Fruit fly (Drosophila melanogaster) whole organism, embryonic: ENCODE measurements around the gene CG11986.

ENCODE experiments used
- ATbp ChIP-seq: fragments of 200-800 bp; sonication (Bioruptor generic); optimal IDR thresholded peaks from 2 replicates; lab custom pipeline; 2017; ENCODE audit warnings: missing biosample characterization, mild to moderate bottlenecking, missing genetic modification characterization, missing genetic modification reagents
- Atf-2 ChIP-seq: fragments of 200-800 bp; sonication (Bioruptor generic); optimal IDR thresholded peaks from 2 replicates; lab custom pipeline; 2016; ENCODE audit warnings: missing biosample characterization, missing genetic modification characterization
- Blimp-1 ChIP-seq: fragments of 200-800 bp; sonication (Bioruptor generic); optimal IDR thresholded peaks from 3 replicates; lab custom pipeline; 2018; ENCODE audit warnings: missing biosample characterization, missing genetic modification characterization, mild to moderate bottlenecking, moderate library complexity, missing genetic modification reagents
- Bteb2 ChIP-seq: fragments of 200-800 bp; sonication (Bioruptor generic); optimal IDR thresholded peaks from 2 replicates; lab custom pipeline; 2016; ENCODE audit warnings: missing biosample characterization, missing genetic modification characterization
- CG10209 ChIP-seq: fragments of 200-800 bp; sonication (Bioruptor generic); optimal IDR thresholded peaks from 3 replicates; lab custom pipeline; 2017; ENCODE audit warnings: missing biosample characterization, mild to moderate bottlenecking, missing genetic modification characterization, missing genetic modification reagents
- CG12104 ChIP-seq: fragments of 200-800 bp; sonication (Bioruptor generic); optimal IDR thresholded peaks from 3 replicates; lab custom pipeline; 2016; ENCODE audit warnings: missing biosample characterization, missing genetic modification characterization
- CG1233 ChIP-seq: fragments of 200-800 bp; sonication (Bioruptor generic); optimal IDR thresholded peaks from 4 replicates; lab custom pipeline; 2018; ENCODE audit warnings: missing biosample characterization, mild to moderate bottlenecking, missing genetic modification characterization
- CG12744 ChIP-seq: fragments of 200-800 bp; sonication (Bioruptor generic); optimal IDR thresholded peaks from 2 replicates; lab custom pipeline; 2016; ENCODE audit warnings: missing biosample characterization, missing genetic modification characterization
- CG12769 ChIP-seq: fragments of 200-800 bp; sonication (Bioruptor generic); optimal IDR thresholded peaks from 2 replicates; lab custom pipeline; 2019; ENCODE audit warnings: missing biosample characterization, mild to moderate bottlenecking, missing genetic modification characterization, moderate library complexity
- CG13287 ChIP-seq: fragments of 200-800 bp; sonication (Bioruptor generic); IDR thresholded peaks from 2 replicates; pipeline ENCODE4 v1.3.6; 2022; ENCODE audit warnings: missing biosample characterization, missing genetic modification characterization; ENCODE audit not compliant: partially characterized antibody
- CG1602 ChIP-seq: fragments of 200-800 bp; sonication (Bioruptor generic); optimal IDR thresholded peaks from 3 replicates; lab custom pipeline; 2016; ENCODE audit warnings: missing biosample characterization, missing genetic modification characterization
- CG1603 ChIP-seq: fragments of 200-800 bp; sonication (Bioruptor generic); optimal IDR thresholded peaks from 2 replicates; lab custom pipeline; 2019; ENCODE audit warnings: missing biosample characterization, mild to moderate bottlenecking, missing genetic modification characterization, moderate library complexity
- CG16779 ChIP-seq: fragments of 200-800 bp; sonication (Bioruptor generic); IDR thresholded peaks from 2 replicates; pipeline ENCODE4 v1.3.6; 2022; ENCODE audit warnings: missing biosample characterization, missing genetic modification characterization
- CG16863 ChIP-seq: fragments of 200-800 bp; sonication (Bioruptor generic); optimal IDR thresholded peaks from 3 replicates; lab custom pipeline; 2016; ENCODE audit warnings: missing biosample characterization, missing genetic modification characterization
- CG1792 ChIP-seq: fragments of 200-800 bp; sonication (Bioruptor generic); optimal IDR thresholded peaks from 2 replicates; lab custom pipeline; 2016; ENCODE audit warnings: missing biosample characterization, missing genetic modification characterization
- CG18619 ChIP-seq: fragments of 200-800 bp; sonication (Bioruptor generic); optimal IDR thresholded peaks from 3 replicates; lab custom pipeline; 2017; ENCODE audit warnings: missing biosample characterization, mild to moderate bottlenecking, missing genetic modification characterization
- CG2120 ChIP-seq: fragments of 200-800 bp; sonication (Bioruptor generic); optimal IDR thresholded peaks from 3 replicates; lab custom pipeline; 2016; ENCODE audit warnings: missing biosample characterization, missing genetic modification characterization
- CG4328 ChIP-seq: fragments of 200-800 bp; sonication (Bioruptor generic); optimal IDR thresholded peaks from 3 replicates; lab custom pipeline; 2017; ENCODE audit warnings: missing biosample characterization, missing genetic modification reagents, missing genetic modification characterization
- CG6272 ChIP-seq: fragments of 200-800 bp; sonication (Bioruptor generic); IDR thresholded peaks from 2 replicates; pipeline ENCODE4 v1.3.6; 2022; ENCODE audit warnings: missing biosample characterization, missing genetic modification characterization
- CG6854 ChIP-seq: fragments of 200-800 bp; sonication (Bioruptor generic); optimal IDR thresholded peaks from 3 replicates; lab custom pipeline; 2017; ENCODE audit warnings: missing biosample characterization, mild to moderate bottlenecking, missing genetic modification characterization
- CG7786 ChIP-seq: fragments of 200-800 bp; sonication (Bioruptor generic); optimal IDR thresholded peaks from 2 replicates; lab custom pipeline; 2016; ENCODE audit warnings: missing biosample characterization, missing genetic modification characterization
- CG8290 ChIP-seq, 3 experiments: fragments of 200-800 bp; sonication (Bioruptor generic); optimal IDR thresholded peaks; 2 replicates each; lab custom pipeline; 2016 to 2019; ENCODE audit warnings: missing biosample characterization in 3 of 3, missing genetic modification characterization in 3 of 3, mild to moderate bottlenecking in 2 of 3, moderate library complexity in 1 of 3
- CG9727 ChIP-seq: fragments of 200-800 bp; sonication (Bioruptor generic); optimal IDR thresholded peaks from 3 replicates; lab custom pipeline; 2017; ENCODE audit warnings: missing biosample characterization, mild to moderate bottlenecking, missing genetic modification characterization
- Camta ChIP-seq: fragments of 200-800 bp; sonication (Bioruptor generic); optimal IDR thresholded peaks from 2 replicates; lab custom pipeline; 2016; ENCODE audit warnings: missing biosample characterization, missing genetic modification characterization
- Chrac-16 ChIP-seq: fragments of 200-800 bp; sonication (Bioruptor generic); optimal IDR thresholded peaks from 3 replicates; lab custom pipeline; 2016; ENCODE audit warnings: missing biosample characterization, missing genetic modification characterization
- Deaf1 ChIP-seq: fragments of 200-800 bp; optimal IDR thresholded peaks from 3 replicates; lab custom pipeline; 2019; ENCODE audit warnings: missing biosample characterization, mild to moderate bottlenecking, missing genetic modification characterization, moderate library complexity
- E2f2 ChIP-seq: fragments of 200-800 bp; sonication (Bioruptor generic); IDR thresholded peaks from 2 replicates; pipeline ENCODE4 v1.3.6; 2022; ENCODE audit warnings: missing biosample characterization, missing genetic modification characterization
- Ets65A ChIP-seq: fragments of 200-800 bp; sonication (Bioruptor generic); peaks from one replicate; lab custom pipeline; 2016; ENCODE audit warnings: missing biosample characterization, missing genetic modification characterization
- Fer1 ChIP-seq: fragments of 200-800 bp; sonication (Bioruptor generic); optimal IDR thresholded peaks from 2 replicates; lab custom pipeline; 2017; ENCODE audit warnings: missing biosample characterization, mild to moderate bottlenecking, missing genetic modification characterization
- HLH54F ChIP-seq: fragments of 200-800 bp; sonication (Bioruptor generic); optimal IDR thresholded peaks from 3 replicates; lab custom pipeline; 2016; ENCODE audit warnings: missing biosample characterization, missing genetic modification characterization
- Hmr ChIP-seq: fragments of 200-800 bp; sonication (Bioruptor generic); optimal IDR thresholded peaks from 3 replicates; lab custom pipeline; 2017; ENCODE audit warnings: mild to moderate bottlenecking, missing biosample characterization, missing genetic modification reagents, missing genetic modification characterization
- MTF-1 ChIP-seq: fragments of 200-800 bp; sonication (Bioruptor generic); optimal IDR thresholded peaks from 2 replicates; lab custom pipeline; 2018; ENCODE audit warnings: missing biosample characterization, mild to moderate bottlenecking, missing genetic modification characterization, borderline replicate concordance
- NC2α ChIP-seq: fragments of 200-800 bp; sonication (Bioruptor generic); optimal IDR thresholded peaks from 2 replicates; lab custom pipeline; 2016; ENCODE audit warnings: missing biosample characterization, missing genetic modification characterization
- ash1 ChIP-seq: fragments of 200-800 bp; sonication (Bioruptor generic); optimal IDR thresholded peaks from 2 replicates; lab custom pipeline; 2018; ENCODE audit warnings: missing biosample characterization, mild to moderate bottlenecking, missing genetic modification characterization
- chm ChIP-seq: fragments of 200-800 bp; sonication (Bioruptor generic); IDR thresholded peaks from 2 replicates; pipeline ENCODE4 v1.3.6; 2022; ENCODE audit warnings: missing biosample characterization, missing genetic modification characterization
- chn ChIP-seq: fragments of 200-800 bp; sonication (Bioruptor generic); optimal IDR thresholded peaks from 2 replicates; lab custom pipeline; 2016; ENCODE audit warnings: missing biosample characterization, missing genetic modification characterization
- eve ChIP-seq, 2 experiments: fragments of >200 bp; optimal IDR thresholded peaks; 2 replicates each; lab custom pipeline; 2017; ENCODE audit warnings: missing biosample characterization in 2 of 2, missing genetic modification characterization in 2 of 2
- fu2 ChIP-seq: fragments of 200-800 bp; sonication (Bioruptor generic); optimal IDR thresholded peaks from 2 replicates; lab custom pipeline; 2016; ENCODE audit warnings: missing biosample characterization, missing genetic modification characterization
- grau ChIP-seq: fragments of 200-800 bp; optimal IDR thresholded peaks from 3 replicates; lab custom pipeline; 2019; ENCODE audit warnings: missing biosample characterization, mild to moderate bottlenecking, missing genetic modification characterization, moderate library complexity
- gt ChIP-seq: fragments of 200-800 bp; sonication (Bioruptor generic); IDR thresholded peaks from 2 replicates; pipeline ENCODE4 v1.3.6; 2022; ENCODE audit warnings: missing biosample characterization, missing genetic modification characterization
- maf-S ChIP-seq: fragments of 200-800 bp; sonication (Bioruptor generic); optimal IDR thresholded peaks from 2 replicates; lab custom pipeline; 2016; ENCODE audit warnings: missing biosample characterization, missing genetic modification characterization
- oc ChIP-seq: fragments of 200-800 bp; sonication (Bioruptor generic); optimal IDR thresholded peaks from 2 replicates; lab custom pipeline; 2018; ENCODE audit warnings: missing biosample characterization, mild to moderate bottlenecking, missing genetic modification characterization, moderate library complexity
- org-1 ChIP-seq: fragments of 200-800 bp; sonication (Bioruptor generic); optimal IDR thresholded peaks from 2 replicates; lab custom pipeline; 2017; ENCODE audit warnings: missing biosample characterization, missing genetic modification characterization
- otp ChIP-seq: fragments of 200-800 bp; sonication (Bioruptor generic); IDR thresholded peaks from 3 replicates; pipeline ENCODE4, ENCODE4 v1.3.6; 2022; ENCODE audit warnings: missing biosample characterization, missing genetic modification characterization
- pzg ChIP-seq: fragments of 200-800 bp; sonication (Bioruptor generic); optimal IDR thresholded peaks from 3 replicates; lab custom pipeline; 2018; ENCODE audit warnings: missing biosample characterization, mild to moderate bottlenecking, missing genetic modification characterization, moderate library complexity
- sd ChIP-seq: fragments of 200-800 bp; sonication (Bioruptor generic); optimal IDR thresholded peaks from 3 replicates; lab custom pipeline; 2018; ENCODE audit warnings: missing biosample characterization, mild to moderate bottlenecking, missing genetic modification characterization, moderate library complexity
- sr ChIP-seq: fragments of 200-800 bp; sonication (Bioruptor generic); IDR thresholded peaks from 3 replicates; pipeline ENCODE4 v1.3.6; 2022; ENCODE audit warnings: missing biosample characterization, missing genetic modification characterization
- tin ChIP-seq: fragments of 200-800 bp; sonication (Bioruptor generic); optimal IDR thresholded peaks from 3 replicates; lab custom pipeline; 2016; ENCODE audit warnings: missing biosample characterization, missing genetic modification characterization
- tna ChIP-seq: fragments of 200-800 bp; sonication (Bioruptor generic); IDR thresholded peaks from 2 replicates; pipeline ENCODE4 v1.3.6; 2022; ENCODE audit warnings: missing biosample characterization, missing genetic modification characterization; ENCODE audit not compliant: partially characterized antibody
- yki ChIP-seq: fragments of >200 bp; optimal IDR thresholded peaks from 3 replicates; lab custom pipeline; 2018
- zfh1 ChIP-seq: fragments of 200-800 bp; sonication (Bioruptor generic); IDR thresholded peaks from 3 replicates; pipeline ENCODE4 v1.3.6; 2022; ENCODE audit warnings: missing biosample characterization, missing genetic modification characterization

Gene CG11986

dm6 chr3R:9053021-9053420, 37.8 kb downstream of the CG11986 start (continued):
- TF ChIP-seq sd (peak; percentile 51), gt (GFP tag; lab: Robert Waterston, UW) (no peak), ATbp (GFP tag; lab: Kevin White, UChicago) (no peak), grau (tag; lab: Kevin White, UChicago) (peak; percentile 35), fu2 (GFP tag; lab: Kevin White, UChicago) (peak; percentile 36), oc (peak; percentile 43), Fer1 (GFP tag; lab: Kevin White, UChicago) (peak; percentile 84), CG12104 (GFP tag; lab: Kevin White, UChicago) (no peak), yki (lab: Kevin White, UChicago) (peak; percentile 65), CG4328 (GFP tag; lab: Kevin White, UChicago) (peak; percentile 8), CG13287 (GFP tag; lab: Robert Waterston, UW) (no peak), CG18619 (peak; percentile 12), MTF-1 (GFP tag; lab: Kevin White, UChicago) (peak; percentile 64), CG1233 (GFP tag; lab: Kevin White, UChicago) (no peak), CG8290 (GFP tag; optimal IDR thresholded peaks at IDR 0.05; lab: Kevin White, UChicago) (no peak), CG8290 (tag; optimal IDR thresholded peaks at IDR 0.05; lab: Kevin White, UChicago) (peak in 1 of 2 experiments; percentile 93), CG10209 (GFP tag; lab: Kevin White, UChicago) (peak; percentile 15), CG6854 (peak; percentile 71), CG6272 (GFP tag; lab: Robert Waterston, UW) (peak; percentile 58; the same call in 1 of the 2 replicates), CG7786 (GFP tag; lab: Kevin White, UChicago) (peak; percentile 62), CG1603 (tag; lab: Kevin White, UChicago) (peak; percentile 43), Atf-2 (GFP tag; lab: Kevin White, UChicago) (peak; percentile 18), Chrac-16 (GFP tag; lab: Kevin White, UChicago) (peak; percentile 35), CG9727 (GFP tag; lab: Kevin White, UChicago) (peak; percentile 30), tin (GFP tag; lab: Kevin White, UChicago) (peak; percentile 27), chm (GFP tag; lab: Robert Waterston, UW) (no peak), Hmr (GFP tag; lab: Kevin White, UChicago) (peak; percentile 75), Blimp-1 (GFP tag; lab: Kevin White, UChicago) (peak; percentile 76), eve (GFP tag; optimal IDR thresholded peaks at IDR 0.05; lab: Kevin White, UChicago) (no peak), CG1792 (GFP tag; lab: Kevin White, UChicago) (peak; percentile 20), CG2120 (peak; percentile 84), org-1 (peak; percentile 28), chn (peak; percentile 73), ash1 (GFP tag; lab: Kevin White, UChicago) (peak; percentile 71), CG12744 (GFP tag; lab: Kevin White, UChicago) (peak; percentile 29), Bteb2 (peak; percentile 21), tna (GFP tag; lab: Robert Waterston, UW) (no peak), CG1602 (peak; percentile 7), HLH54F (GFP tag; lab: Kevin White, UChicago) (peak; percentile 51), CG12769 (tag; lab: Kevin White, UChicago) (peak; percentile 91), zfh1 (GFP tag; lab: Robert Waterston, UW) (no peak), Ets65A (GFP tag; lab: Kevin White, UChicago) (no peak), E2f2 (GFP tag; lab: Robert Waterston, UW) (no peak), pzg (GFP tag; lab: Kevin White, UChicago) (peak; percentile 23), NC2α (GFP tag; lab: Kevin White, UChicago) (peak; percentile 33), sr (GFP tag; lab: Robert Waterston, UW) (no peak), CG16779 (GFP tag; lab: Robert Waterston, UW) (no peak), otp (no peak), maf-S (GFP tag; lab: Kevin White, UChicago) (peak; percentile 73), Camta (GFP tag; lab: Kevin White, UChicago) (peak; percentile 56), CG16863 (peak; percentile 55), Deaf1 (tag; lab: Kevin White, UChicago) (peak; percentile 52)
